Fruit fly (Drosophila melanogaster): ENCODE results near the gene Saf-B.

The Saf-B gene

DNA sequence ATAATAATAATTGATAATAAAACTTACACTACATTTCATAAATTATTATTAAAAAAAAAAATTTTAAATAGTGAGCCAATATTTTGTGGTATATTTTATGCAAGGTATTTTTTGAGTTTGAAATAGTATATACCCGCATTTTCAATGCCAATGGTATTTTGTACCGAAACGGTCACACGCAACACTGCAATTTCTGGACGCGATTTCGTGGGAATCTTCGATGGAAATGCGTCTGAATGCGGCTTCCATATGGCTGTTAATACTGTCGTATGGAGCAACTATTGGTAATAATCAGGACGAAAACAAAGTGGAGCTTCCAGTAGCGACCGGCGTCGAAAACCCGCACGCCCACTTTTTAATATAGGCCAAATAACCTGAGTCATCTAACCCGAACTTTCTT, 34.2 kb downstream of the Saf-B start, which contains the start of gene Nct (continued):
- TF ChIP-seq CG14710 (tag; optimal IDR thresholded peaks at IDR 0.05) (peak; percentile 38), CG10267 (tag; optimal IDR thresholded peaks at IDR 0.05) (peak; percentile 17), gfzf (GFP tag; optimal IDR thresholded peaks at IDR 0.05) (peak; percentile 75), psq (GFP tag; optimal IDR thresholded peaks at IDR 0.05) (no peak)

DNA sequence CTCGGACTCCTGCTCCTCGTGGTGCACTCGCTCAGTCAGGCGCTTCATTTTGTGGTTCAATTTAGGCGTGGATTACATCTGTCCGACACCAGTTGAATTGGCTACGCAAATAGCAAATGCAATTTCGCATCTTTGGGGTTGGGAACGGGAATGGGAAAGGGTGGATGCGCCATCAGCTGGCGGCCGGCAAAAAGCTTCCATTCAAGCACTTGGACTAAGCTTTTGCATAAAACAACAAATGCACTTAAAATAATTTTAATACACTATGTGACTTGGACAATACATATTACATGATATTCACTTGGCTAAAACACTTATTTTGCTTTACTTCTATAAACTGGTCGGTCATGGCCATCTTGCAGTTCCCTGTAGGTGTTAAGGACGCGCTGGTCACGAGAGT, 38.9 kb downstream of the Saf-B start, which contains the start of gene HDAC11:
TSS of gene HDAC11 (minus strand) at position 101 of the 400 bp plus-strand sequence.
- TF ChIP-seq CG8765 (GFP tag; IDR thresholded peaks at IDR 0.05) (no peak), CG12299 (tag; optimal IDR thresholded peaks at IDR 0.05) (no peak), HmgD (GFP tag; optimal IDR thresholded peaks at IDR 0.05) (no peak), Dfd (GFP tag; optimal IDR thresholded peaks at IDR 0.05) (no peak), CG12104 (GFP tag; optimal IDR thresholded peaks at IDR 0.05) (no peak), chm (GFP tag; IDR thresholded peaks at IDR 0.05) (no peak), CG7271 (tag; optimal IDR thresholded peaks at IDR 0.05) (no peak), cas (GFP tag; IDR thresholded peaks at IDR 0.05) (no peak), Bgb (GFP tag; IDR thresholded peaks at IDR 0.05; ENCODE audit: partially characterized antibody) (no peak), nmo (GFP tag; optimal IDR thresholded peaks at IDR 0.05) (no peak), CG10209 (GFP tag; optimal IDR thresholded peaks at IDR 0.05) (no peak), CG2712 (tag; optimal IDR thresholded peaks at IDR 0.05) (no peak), CG12659 (GFP tag; optimal IDR thresholded peaks at IDR 0.05) (no peak), NC2β (GFP tag; optimal IDR thresholded peaks at IDR 0.05) (no peak), NK7.1 (GFP tag; optimal IDR thresholded peaks at IDR 0.05) (no peak), CG2889 (GFP tag; IDR thresholded peaks at IDR 0.05) (no peak), gcm (GFP tag; optimal IDR thresholded peaks at IDR 0.05) (no peak), jumu (GFP tag; optimal IDR thresholded peaks at IDR 0.05) (no peak)

- TF ChIP-seq otp (GFP tag; IDR thresholded peaks at IDR 0.05) (no peak), CG3163 (GFP tag; optimal IDR thresholded peaks at IDR 0.05) (no peak), en (GFP tag; optimal IDR thresholded peaks at IDR 0.05) (no peak), CG31365 (tag; optimal IDR thresholded peaks at IDR 0.05) (no peak)
These were observed 40.2 kb downstream of the Saf-B start, which contains the start of gene CAH4 for dm6 chr3R:24857459-24857858. CAH4 (minus strand) TSS chr3R:24857559.

DNA sequence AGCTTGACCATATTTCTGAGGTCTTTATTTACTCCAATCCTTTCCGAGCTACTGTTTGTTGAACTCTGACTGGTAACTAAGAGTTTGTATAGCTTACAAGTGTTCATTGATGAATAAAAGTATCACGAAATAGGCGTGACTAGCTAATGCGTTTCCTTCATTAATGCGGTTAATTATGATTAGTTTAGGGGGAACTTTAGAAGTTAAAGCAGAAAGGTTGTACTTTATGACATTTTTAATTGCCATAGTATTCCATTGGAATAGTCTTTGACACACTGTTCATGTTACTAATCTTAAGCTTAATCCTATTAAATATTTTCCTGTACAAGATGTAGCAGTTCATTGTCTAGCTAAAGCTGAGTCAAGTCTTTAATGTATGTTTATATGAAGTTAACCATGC, 42.4 kb downstream of the Saf-B start, which contains the start of gene ppk22:
TSS of gene ppk22 (minus strand) at position 101 of the 400 bp plus-strand sequence.
- TF ChIP-seq gsb-n (tag; optimal IDR thresholded peaks at IDR 0.05) = no peak

- TF ChIP-seq exex (tag; optimal IDR thresholded peaks at IDR 0.05) (no peak), row (GFP tag; IDR thresholded peaks at IDR 0.05) (0 out of 3 replicates have a peak, but pooled peaks have one; percentile 34), CG14441 (GFP tag; IDR thresholded peaks at IDR 0.05) (0 out of 2 replicates have a peak, but pooled peaks have one; percentile 5), chinmo (GFP tag; IDR thresholded peaks at IDR 0.05; ENCODE audit: partially characterized antibody) (0 out of 4 replicates have a peak, but pooled peaks have one; percentile 48)
These were observed 43.1 kb downstream of the Saf-B start, which contains the start of gene CG13639 for dm6 chr3R:24860316-24860826. CG13639 (minus strand) TSS chr3R:24860366.

dm6 chr3R:24862065-24862464, 44.8 kb downstream of the Saf-B start, which contains the start of gene CG13640:
CG13640 (minus strand) TSS chr3R:24862165.
- no peak for TF ChIP-seq dm (GFP tag; optimal IDR thresholded peaks at IDR 0.05)
- peak; percentile 7 for TF ChIP-seq Med (GFP tag)
- no peak for TF ChIP-seq ind (GFP tag; optimal IDR thresholded peaks at IDR 0.05)
- no peak for TF ChIP-seq Dip2 (GFP tag; IDR thresholded peaks at IDR 0.05)
- no peak for TF ChIP-seq CG10959 (GFP tag; IDR thresholded peaks at IDR 0.05)
- no peak for TF ChIP-seq CG17359 (tag; optimal IDR thresholded peaks at IDR 0.05)
- 0 out of 2 replicates have a peak, but pooled peaks have one; percentile 24 for TF ChIP-seq vvl (GFP tag; IDR thresholded peaks at IDR 0.05)

All from whole organism, embryonic.